Worm (Caenorhabditis elegans) whole organism, L1 larva: ENCODE data around the gene T21B6.3.

ENCODE experiments used
- C34B4.2 ChIP-seq: sonication (generic microtip); optimal IDR thresholded peaks from 2 replicates; lab custom pipeline; 2017; ENCODE audit warnings: mild to moderate bottlenecking, missing genetic modification characterization, missing compliant biosample characterization
- F16B12.6 ChIP-seq: fragments of 150-350 bp; optimal IDR thresholded peaks from 2 replicates; lab custom pipeline; 2014; ENCODE audit warnings: missing biosample characterization, missing genetic modification characterization
- aha-1 ChIP-seq: fragments of 150-350 bp; optimal IDR thresholded peaks from 2 replicates; lab custom pipeline; 2014; ENCODE audit warnings: missing biosample characterization, missing genetic modification characterization
- alr-1 ChIP-seq: fragments of 200-800 bp; sonication (Bioruptor generic); optimal IDR thresholded peaks from 2 replicates; lab custom pipeline; 2018; ENCODE audit warnings: borderline replicate concordance, mild to moderate bottlenecking, missing genetic modification characterization, missing compliant biosample characterization
- aly-2 ChIP-seq: fragments of 150-350 bp; optimal IDR thresholded peaks from 2 replicates; lab custom pipeline; 2014; ENCODE audit warnings: missing biosample characterization, missing genetic modification characterization
- blmp-1 ChIP-seq: fragments of 150-350 bp; optimal IDR thresholded peaks from 2 replicates; lab custom pipeline; 2014; ENCODE audit warnings: missing biosample characterization, missing genetic modification characterization
- ceh-8 ChIP-seq: fragments of 200-800 bp; sonication (Bioruptor generic); optimal IDR thresholded peaks from 2 replicates; lab custom pipeline; 2018; ENCODE audit warnings: mild to moderate bottlenecking, missing genetic modification characterization, moderate library complexity, missing compliant biosample characterization
- ceh-82 ChIP-seq, 3 experiments: fragments of 150-350 bp in 1 of 3; sonication (generic microtip) in 2 of 3; optimal IDR thresholded peaks; 2 replicates each; lab custom pipeline; 2014 to 2017; ENCODE audit warnings: missing biosample characterization in 3 of 3, missing genetic modification characterization in 3 of 3
- ceh-88 ChIP-seq: fragments of 200-800 bp; sonication (Bioruptor generic); IDR thresholded peaks from 2 replicates; pipeline ENCODE4 v1.3.6; 2022; ENCODE audit warnings: missing genetic modification characterization, missing compliant biosample characterization
- ces-1 ChIP-seq: fragments of 150-350 bp; optimal IDR thresholded peaks from 2 replicates; lab custom pipeline; 2014; ENCODE audit warnings: missing biosample characterization, missing genetic modification reagents, missing genetic modification characterization
- efl-1 ChIP-seq, 4 experiments: fragments of 150-350 bp; optimal IDR thresholded peaks in 3 of 4; peaks in 1 of 4; 1 replicate in 1 of 4; 2 replicates in 3 of 4; lab custom pipeline; 2014; ENCODE audit warnings: missing biosample characterization in 2 of 4, missing genetic modification characterization in 2 of 4, missing genetic modification reagents in 2 of 4
- efl-3 ChIP-seq: fragments of 200-800 bp; sonication (Bioruptor generic); optimal IDR thresholded peaks from 2 replicates; lab custom pipeline; 2018; ENCODE audit warnings: mild to moderate bottlenecking, missing genetic modification characterization, missing compliant biosample characterization
- elt-2 ChIP-seq: sonication (generic microtip); optimal IDR thresholded peaks from 2 replicates; lab custom pipeline; 2016; ENCODE audit warnings: missing genetic modification characterization, mild to moderate bottlenecking, inconsistent platforms, missing compliant biosample characterization, missing genetic modification reagents
- ets-5 ChIP-seq: fragments of 200-800 bp; sonication (Bioruptor generic); IDR thresholded peaks from 2 replicates; pipeline ENCODE4 v1.3.6; 2022; ENCODE audit warnings: missing genetic modification characterization, missing compliant biosample characterization
- hlh-4 ChIP-seq: sonication (generic microtip); optimal IDR thresholded peaks from 2 replicates; lab custom pipeline; 2016; ENCODE audit warnings: mild to moderate bottlenecking, missing genetic modification characterization, missing compliant biosample characterization
- hpl-2 ChIP-seq: fragments of 150-350 bp; optimal IDR thresholded peaks from 2 replicates; lab custom pipeline; 2014; ENCODE audit warnings: missing biosample characterization, missing genetic modification reagents, missing genetic modification characterization
- lin-13 ChIP-seq: fragments of 150-350 bp; optimal IDR thresholded peaks from 2 replicates; lab custom pipeline; 2014; ENCODE audit warnings: missing biosample characterization, missing genetic modification reagents, missing genetic modification characterization
- lin-35 ChIP-seq, 2 experiments: fragments of 150-350 bp; optimal IDR thresholded peaks; 2 replicates each; lab custom pipeline; 2014; ENCODE audit warnings: missing biosample characterization in 2 of 2, missing genetic modification characterization in 2 of 2, missing genetic modification reagents in 2 of 2
- lir-3 ChIP-seq: sonication (generic microtip); optimal IDR thresholded peaks from 2 replicates; lab custom pipeline; 2016; ENCODE audit warnings: mild to moderate bottlenecking, missing genetic modification characterization, moderate library complexity, missing compliant biosample characterization; ENCODE audit not compliant: poor library complexity
- nhr-19 ChIP-seq: fragments of 200-800 bp; sonication (Bioruptor generic); conservative IDR thresholded peaks from 2 replicates; pipeline ENCODE4 v1.3.6; 2022; ENCODE audit warnings: missing genetic modification characterization, missing compliant biosample characterization
- nhr-237 ChIP-seq: fragments of 150-350 bp; optimal IDR thresholded peaks from 2 replicates; lab custom pipeline; 2014; ENCODE audit warnings: missing biosample characterization, missing genetic modification characterization
- nhr-71 ChIP-seq: sonication (generic microtip); optimal IDR thresholded peaks from 2 replicates; lab custom pipeline; 2016; ENCODE audit warnings: mild to moderate bottlenecking, missing genetic modification characterization, moderate library complexity, missing compliant biosample characterization
- nhr-77 ChIP-seq: fragments of 150-350 bp; optimal IDR thresholded peaks from 2 replicates; lab custom pipeline; 2014; ENCODE audit warnings: missing biosample characterization, missing genetic modification characterization
- nhr-84 ChIP-seq: sonication (generic microtip); optimal IDR thresholded peaks from 2 replicates; lab custom pipeline; 2017; ENCODE audit warnings: missing biosample characterization, missing genetic modification characterization
- nhr-85 ChIP-seq: sonication (generic microtip); peaks from one replicate; lab custom pipeline; 2016; ENCODE audit warnings: missing genetic modification characterization, inconsistent platforms, missing compliant biosample characterization
- pag-3 ChIP-seq: sonication (generic microtip); optimal IDR thresholded peaks from 2 replicates; lab custom pipeline; 2017; ENCODE audit warnings: missing genetic modification characterization, mild to moderate bottlenecking, missing compliant biosample characterization, antibody characterized with exemption, borderline replicate concordance; ENCODE audit not compliant: insufficient read depth
- pqm-1 ChIP-seq: sonication (generic microtip); optimal IDR thresholded peaks from 3 replicates; lab custom pipeline; 2017; ENCODE audit warnings: missing biosample characterization, missing genetic modification characterization
- sox-4 ChIP-seq: sonication (generic microtip); optimal IDR thresholded peaks from 2 replicates; lab custom pipeline; 2016; ENCODE audit warnings: missing genetic modification characterization, missing compliant biosample characterization
- sptf-1 ChIP-seq: fragments of 150-350 bp; optimal IDR thresholded peaks from 2 replicates; lab custom pipeline; 2014; ENCODE audit warnings: missing biosample characterization, missing genetic modification characterization
- sup-37 ChIP-seq: fragments of 200-800 bp; sonication (Bioruptor generic); optimal IDR thresholded peaks from 2 replicates; lab custom pipeline; 2018; ENCODE audit warnings: mild to moderate bottlenecking, missing genetic modification characterization, missing compliant biosample characterization
- swsn-7 ChIP-seq: sonication (generic microtip); optimal IDR thresholded peaks from 2 replicates; lab custom pipeline; 2016; ENCODE audit warnings: missing genetic modification characterization, missing compliant biosample characterization
- tbx-2 ChIP-seq: sonication (generic microtip); optimal IDR thresholded peaks from 2 replicates; lab custom pipeline; 2016; ENCODE audit warnings: missing genetic modification characterization, missing compliant biosample characterization
- unc-130 ChIP-seq: fragments of 150-350 bp; optimal IDR thresholded peaks from 2 replicates; lab custom pipeline; 2017; ENCODE audit warnings: missing biosample characterization, missing genetic modification characterization, inconsistent platforms
- unc-30 ChIP-seq: sonication (generic microtip); optimal IDR thresholded peaks from 2 replicates; lab custom pipeline; 2017; ENCODE audit warnings: missing biosample characterization, missing genetic modification characterization
- unc-62 ChIP-seq: fragments of 150-350 bp; optimal IDR thresholded peaks from 2 replicates; lab custom pipeline; 2014; ENCODE audit warnings: missing biosample characterization, missing genetic modification reagents, missing genetic modification characterization
- zag-1 ChIP-seq: fragments of 150-350 bp; optimal IDR thresholded peaks from 2 replicates; lab custom pipeline; 2014; ENCODE audit warnings: missing biosample characterization, missing genetic modification characterization
- ztf-4 ChIP-seq: fragments of 150-350 bp; optimal IDR thresholded peaks from 2 replicates; lab custom pipeline; 2014; ENCODE audit warnings: missing biosample characterization, missing genetic modification characterization

The T21B6.3 gene

ce11 chrX:10927136-10927535 is 21.6 kb downstream of the T21B6.3 start:
- TF ChIP-seq aha-1 (tag; lab: Kevin White, UChicago) = no peak
- no peak for TF ChIP-seq blmp-1
- no peak for TF ChIP-seq unc-130 (tag; lab: Kevin White, UChicago)
- no peak for TF ChIP-seq nhr-77 (tag; lab: Kevin White, UChicago)
- no peak for TF ChIP-seq nhr-237 (tag; lab: Kevin White, UChicago)
- no peak for TF ChIP-seq nhr-19 (GFP tag; lab: Robert Waterston, UW)
- TF ChIP-seq lir-3 (tag; lab: Kevin White, UChicago) = no peak
- TF ChIP-seq aly-2 (tag; lab: Kevin White, UChicago) = no peak
- TF ChIP-seq lin-35 (GFP tag; optimal IDR thresholded peaks at IDR 0.05; lab: Kevin White, UChicago) = no peak
- no peak for TF ChIP-seq alr-1 (tag; lab: Kevin White, UChicago)
- no peak for TF ChIP-seq ztf-4 (tag; lab: Kevin White, UChicago)
- TF ChIP-seq unc-30 (tag; lab: Kevin White, UChicago) = no peak
- TF ChIP-seq C34B4.2 (tag; lab: Kevin White, UChicago) = no peak
- no peak for TF ChIP-seq sptf-1
- no peak for TF ChIP-seq ces-1
- no peak for TF ChIP-seq zag-1 (tag; lab: Kevin White, UChicago)
- no peak for TF ChIP-seq swsn-7 (tag; lab: Kevin White, UChicago)

DNA sequence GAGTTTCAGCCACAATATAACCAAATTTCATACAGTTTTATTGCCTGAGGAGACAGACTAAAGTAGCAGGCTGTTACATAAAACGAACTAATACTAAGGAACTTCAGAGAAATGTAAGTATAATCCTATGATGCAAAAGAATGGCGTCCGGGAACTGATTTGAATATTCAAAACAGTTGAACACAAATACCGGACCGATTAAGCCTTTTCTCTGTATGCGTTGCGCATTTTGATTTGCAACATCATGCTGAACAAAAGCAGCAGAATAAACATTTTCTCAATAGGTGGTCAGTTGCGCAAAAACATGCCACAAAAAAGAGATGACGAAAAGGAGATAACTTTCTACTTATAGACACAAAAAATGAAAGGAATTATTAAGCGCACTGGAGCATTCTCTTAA is 24.7 kb downstream of the T21B6.3 start:
- TF ChIP-seq ceh-8 (GFP tag; lab: Kevin White, UChicago) (no peak), hlh-4 (tag; lab: Kevin White, UChicago) (no peak), ets-5 (no peak), efl-3 (GFP tag; lab: Kevin White, UChicago) (no peak), pag-3 (tag; lab: Kevin White, UChicago) (no peak), sptf-1 (no peak), tbx-2 (tag; lab: Kevin White, UChicago) (no peak), ceh-88 (no peak), pqm-1 (no peak), lin-13 (no peak), nhr-84 (tag; lab: Kevin White, UChicago) (no peak), sox-4 (tag; lab: Kevin White, UChicago) (no peak), alr-1 (tag; lab: Kevin White, UChicago) (no peak), hpl-2 (GFP tag; lab: Kevin White, UChicago) (no peak), sup-37 (GFP tag; lab: Kevin White, UChicago) (no peak), nhr-85 (tag; lab: Kevin White, UChicago) (no peak)
- TF ChIP-seq, all 84 proteins: peak for 0

- TF ChIP-seq unc-62 (GFP tag; lab: Kevin White, UChicago) (no peak), efl-1 (optimal IDR thresholded peaks at IDR 0.05; lab: Kevin White, UChicago) (no peak), efl-1 (GFP tag; optimal IDR thresholded peaks at IDR 0.05 in 1 of 2; lab: Kevin White, UChicago) (peak in 1 of 2 experiments; percentile 12), F16B12.6 (tag; lab: Kevin White, UChicago) (no peak), ceh-82 (tag; optimal IDR thresholded peaks at IDR 0.05; lab: Kevin White, UChicago) (no peak), tbx-2 (tag; lab: Kevin White, UChicago) (no peak), blmp-1 (no peak), hlh-4 (tag; lab: Kevin White, UChicago) (peak; percentile 81)
Observed at ce11 chrX:10919613-10920012, 29.1 kb downstream of the T21B6.3 start, which contains the start of gene nstp-9. Gene nstp-9 (minus strand): TSS chrX:10919713.

- peak; percentile 43 for TF ChIP-seq elt-2
- no peak for TF ChIP-seq nhr-71 (tag; lab: Kevin White, UChicago)
Observed at ce11 chrX:10916194-10916593, 32.6 kb downstream of the T21B6.3 start.
